Worm (Caenorhabditis elegans) whole organism, young adult: ENCODE results near the gene vha-6.
A peak's percentile ranks its signal among the peaks of the same experiment; 100 is the strongest.

ENCODE experiments used
- B0019.2 ChIP-seq: fragments of 200-800 bp; sonication (Bioruptor generic); conservative IDR thresholded peaks from 2 replicates; pipeline ENCODE4 v1.3.6; 2022; ENCODE audit warnings: missing genetic modification reagents, missing genetic modification characterization, missing compliant biosample characterization
- B0261.1 ChIP-seq: sonication (generic microtip); optimal IDR thresholded peaks from 2 replicates; lab custom pipeline; 2016; ENCODE audit warnings: mild to moderate bottlenecking, missing genetic modification characterization, moderate library complexity, missing compliant biosample characterization
- B0336.3 ChIP-seq: fragments of 200-800 bp; sonication (Bioruptor generic); IDR thresholded peaks from 2 replicates; pipeline ENCODE4 v1.3.6; 2022; ENCODE audit warnings: missing genetic modification characterization, missing compliant biosample characterization
- F23B12.7 ChIP-seq: sonication (generic microtip); optimal IDR thresholded peaks from 2 replicates; lab custom pipeline; 2017; ENCODE audit warnings: missing genetic modification characterization, mild to moderate bottlenecking, missing compliant biosample characterization, antibody characterized with exemption, moderate library complexity; ENCODE audit not compliant: insufficient read depth
- F37B4.10 ChIP-seq: fragments of 200-800 bp; sonication (Bioruptor generic); IDR thresholded peaks from 2 replicates; pipeline ENCODE4 v1.3.6; 2022; ENCODE audit warnings: missing genetic modification characterization, missing compliant biosample characterization
- F52B5.7 ChIP-seq: sonication (generic microtip); optimal IDR thresholded peaks from 2 replicates; lab custom pipeline; 2016; ENCODE audit warnings: mild to moderate bottlenecking, missing genetic modification characterization, missing compliant biosample characterization
- F55B11.4 ChIP-seq: sonication (generic microtip); optimal IDR thresholded peaks from 2 replicates; lab custom pipeline; 2016; ENCODE audit warnings: missing compliant biosample characterization, missing genetic modification characterization, borderline replicate concordance; ENCODE audit not compliant: insufficient read depth
- K11D2.4 ChIP-seq: fragments of 200-800 bp; sonication (Bioruptor generic); IDR thresholded peaks from 2 replicates; pipeline ENCODE4 v1.3.6; 2022; ENCODE audit warnings: missing genetic modification reagents, missing genetic modification characterization, missing compliant biosample characterization
- T26A5.8 ChIP-seq: sonication (generic microtip); optimal IDR thresholded peaks from 2 replicates; lab custom pipeline; 2016; ENCODE audit warnings: missing genetic modification characterization, missing compliant biosample characterization
- Y53F4B.3 ChIP-seq: fragments of 200-800 bp; sonication (Bioruptor generic); IDR thresholded peaks from 2 replicates; pipeline ENCODE4 v1.3.6; 2022; ENCODE audit warnings: missing genetic modification reagents, missing genetic modification characterization, missing compliant biosample characterization
- Y67H2A.10 ChIP-seq: fragments of 200-800 bp; sonication (Bioruptor generic); conservative IDR thresholded peaks from 2 replicates; pipeline ENCODE4 v1.3.6; 2022; ENCODE audit warnings: missing genetic modification reagents, missing genetic modification characterization, missing compliant biosample characterization
- Y79H2A.3 ChIP-seq: fragments of 200-800 bp; sonication (Bioruptor generic); conservative IDR thresholded peaks from 2 replicates; pipeline ENCODE4 v1.3.6; 2022; ENCODE audit warnings: missing genetic modification reagents, missing genetic modification characterization, missing compliant biosample characterization
- ZK185.1 ChIP-seq: sonication (generic microtip); optimal IDR thresholded peaks from 2 replicates; lab custom pipeline; 2016; ENCODE audit warnings: mild to moderate bottlenecking, missing genetic modification characterization, missing compliant biosample characterization; ENCODE audit not compliant: poor library complexity, severe bottlenecking
- ama-1 ChIP-seq, 3 experiments: fragments of 150-350 bp in 1 of 3; sonication (generic microtip) in 2 of 3; optimal IDR thresholded peaks; 2 replicates each; lab custom pipeline; 2014 to 2018; ENCODE audit warnings: missing biosample characterization in 2 of 3, missing genetic modification characterization in 2 of 3, missing genetic modification reagents in 2 of 3
- aptf-3 ChIP-seq: fragments of 200-800 bp; sonication (Bioruptor generic); IDR thresholded peaks from 2 replicates; pipeline ENCODE4 v1.3.6; 2022; ENCODE audit warnings: missing genetic modification characterization, missing compliant biosample characterization
- atf-7 ChIP-seq: sonication (generic microtip); optimal IDR thresholded peaks from 2 replicates; lab custom pipeline; 2017; ENCODE audit warnings: mild to moderate bottlenecking, missing genetic modification characterization, missing compliant biosample characterization
- attf-3 ChIP-seq: fragments of 200-800 bp; sonication (Bioruptor generic); conservative IDR thresholded peaks from 2 replicates; pipeline ENCODE4 v1.3.6; 2022; ENCODE audit warnings: missing genetic modification reagents, missing genetic modification characterization, missing compliant biosample characterization
- ceh-40 ChIP-seq: fragments of 200-800 bp; sonication (Bioruptor generic); IDR thresholded peaks from 2 replicates; pipeline ENCODE4 v1.3.6; 2022; ENCODE audit warnings: missing genetic modification characterization, missing compliant biosample characterization
- ceh-58 ChIP-seq: fragments of 200-800 bp; sonication (Bioruptor generic); IDR thresholded peaks from 2 replicates; pipeline ENCODE4 v1.3.6; 2022; ENCODE audit warnings: missing genetic modification characterization, missing compliant biosample characterization
- ceh-79 ChIP-seq: sonication (generic microtip); optimal IDR thresholded peaks from 2 replicates; lab custom pipeline; 2017; ENCODE audit warnings: mild to moderate bottlenecking, missing genetic modification characterization, missing compliant biosample characterization
- dpff-1 ChIP-seq: sonication (generic microtip); optimal IDR thresholded peaks from 2 replicates; lab custom pipeline; 2017; ENCODE audit warnings: mild to moderate bottlenecking, missing genetic modification characterization, missing compliant biosample characterization
- egl-18 ChIP-seq: fragments of 200-800 bp; sonication (Bioruptor generic); IDR thresholded peaks from 2 replicates; pipeline ENCODE4 v1.3.6; 2022; ENCODE audit warnings: missing genetic modification reagents, missing genetic modification characterization, missing compliant biosample characterization
- ekl-4 ChIP-seq: fragments of 200-800 bp; sonication (Bioruptor generic); IDR thresholded peaks from 2 replicates; pipeline ENCODE4 v1.3.6; 2022; ENCODE audit warnings: missing genetic modification reagents, missing genetic modification characterization, missing compliant biosample characterization
- gei-17 ChIP-seq: fragments of 200-800 bp; sonication (Bioruptor generic); optimal IDR thresholded peaks from 2 replicates; lab custom pipeline; 2018; ENCODE audit warnings: mild to moderate bottlenecking, missing genetic modification characterization, missing compliant biosample characterization
- him-1 ChIP-seq: sonication (generic microtip); optimal IDR thresholded peaks from 2 replicates; lab custom pipeline; 2016; ENCODE audit warnings: missing genotype, missing genetic modification reagents, missing genetic modification characterization, missing compliant biosample characterization
- hmg-1.2 ChIP-seq: fragments of 200-800 bp; sonication (Bioruptor generic); IDR thresholded peaks from 2 replicates; pipeline ENCODE4 v1.3.6; 2022; ENCODE audit warnings: missing genetic modification reagents, missing genetic modification characterization, missing compliant biosample characterization
- lir-1 ChIP-seq: fragments of 200-800 bp; sonication (Bioruptor generic); conservative IDR thresholded peaks from 2 replicates; pipeline ENCODE4 v1.3.6; 2022; ENCODE audit warnings: missing genetic modification reagents, missing genetic modification characterization, missing compliant biosample characterization
- mcd-1 ChIP-seq: fragments of 200-800 bp; sonication (Bioruptor generic); IDR thresholded peaks from 2 replicates; pipeline ENCODE4 v1.3.6; 2022; ENCODE audit warnings: missing genetic modification reagents, missing genetic modification characterization, missing compliant biosample characterization
- mes-4 ChIP-seq: sonication (generic microtip); optimal IDR thresholded peaks from 2 replicates; lab custom pipeline; 2016; ENCODE audit warnings: missing genotype, missing genetic modification characterization, missing compliant biosample characterization
- mxl-1 ChIP-seq: sonication (generic microtip); optimal IDR thresholded peaks from 2 replicates; lab custom pipeline; 2016; ENCODE audit warnings: missing genetic modification characterization, missing compliant biosample characterization
- nfya-1 ChIP-seq: sonication (generic microtip); optimal IDR thresholded peaks from 2 replicates; lab custom pipeline; 2017; ENCODE audit warnings: antibody characterized with exemption, missing compliant biosample characterization, missing genetic modification characterization, borderline replicate concordance; ENCODE audit not compliant: insufficient read depth
- nfya-2 ChIP-seq: fragments of 200-800 bp; sonication (Bioruptor generic); IDR thresholded peaks from 2 replicates; pipeline ENCODE4 v1.3.6; 2022; ENCODE audit warnings: missing genetic modification reagents, missing genetic modification characterization, missing compliant biosample characterization
- nhr-80 ChIP-seq: sonication (generic microtip); optimal IDR thresholded peaks from 2 replicates; lab custom pipeline; 2016; ENCODE audit warnings: missing genetic modification characterization, missing compliant biosample characterization
- pbrm-1 ChIP-seq: fragments of 200-800 bp; sonication (Bioruptor generic); IDR thresholded peaks from 2 replicates; pipeline ENCODE4 v1.3.6; 2022; ENCODE audit warnings: missing genetic modification reagents, missing genetic modification characterization, missing compliant biosample characterization
- pha-4 ChIP-seq: fragments of 150-350 bp; sonication (generic microtip); optimal IDR thresholded peaks from 2 replicates; lab custom pipeline; 2014; ENCODE audit warnings: missing biosample characterization, missing genetic modification reagents, missing genetic modification characterization
- snpc-1.3 ChIP-seq: sonication (generic microtip); optimal IDR thresholded peaks from 2 replicates; lab custom pipeline; 2017; ENCODE audit warnings: missing genetic modification characterization, mild to moderate bottlenecking, missing compliant biosample characterization, antibody characterized with exemption, moderate library complexity, missing genotype, missing genetic modification reagents; ENCODE audit not compliant: insufficient read depth
- tbp1 ChIP-seq: fragments of 200-800 bp; sonication (Bioruptor generic); optimal IDR thresholded peaks from 2 replicates; lab custom pipeline; 2018; ENCODE audit warnings: mild to moderate bottlenecking, missing genetic modification characterization, missing compliant biosample characterization
- unc-130 ChIP-seq: sonication (generic microtip); optimal IDR thresholded peaks from 2 replicates; lab custom pipeline; 2016; ENCODE audit warnings: missing genetic modification reagents, missing genetic modification characterization, missing compliant biosample characterization
- ztf-22 ChIP-seq: fragments of 200-800 bp; sonication (Bioruptor generic); optimal IDR thresholded peaks from 2 replicates; lab custom pipeline; 2018; ENCODE audit warnings: mild to moderate bottlenecking, missing genetic modification characterization, moderate library complexity, missing compliant biosample characterization
- ztf-25 ChIP-seq: fragments of 200-800 bp; sonication (Bioruptor generic); IDR thresholded peaks from 2 replicates; pipeline ENCODE4 v1.3.6; 2022; ENCODE audit warnings: missing genetic modification reagents, missing genetic modification characterization, missing compliant biosample characterization
- ztf-6 ChIP-seq: fragments of 200-800 bp; sonication (Bioruptor generic); IDR thresholded peaks from 2 replicates; pipeline ENCODE4 v1.3.6; 2022; ENCODE audit warnings: missing genetic modification reagents, missing genetic modification characterization, missing compliant biosample characterization

The vha-6 gene

DNA sequence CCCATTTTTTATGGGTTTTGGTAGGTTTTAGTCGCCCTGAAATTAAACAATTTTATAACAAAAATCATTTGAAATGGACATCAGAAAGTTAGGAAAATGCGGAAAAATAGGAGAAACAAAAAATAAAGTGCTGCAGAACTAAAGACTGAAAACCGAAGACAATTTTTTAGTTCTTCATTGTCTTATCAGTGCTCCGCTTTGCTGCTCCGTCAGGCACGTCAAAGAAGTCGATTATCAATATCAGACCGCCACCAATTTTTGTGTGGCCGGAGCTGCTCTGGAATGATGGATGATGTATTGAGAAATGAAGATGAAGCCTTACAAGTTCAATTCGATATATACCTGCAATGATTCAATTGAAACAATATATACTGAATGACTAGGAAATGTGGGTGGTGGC lies at the start of gene vha-6:
Gene vha-6 (minus strand): TSS at position 36 of the 400 bp plus-strand sequence.
- TF ChIP-seq attf-3 (GFP tag; lab: Robert Waterston, UW): no peak
- peak; percentile 96 for TF ChIP-seq nhr-80

DNA sequence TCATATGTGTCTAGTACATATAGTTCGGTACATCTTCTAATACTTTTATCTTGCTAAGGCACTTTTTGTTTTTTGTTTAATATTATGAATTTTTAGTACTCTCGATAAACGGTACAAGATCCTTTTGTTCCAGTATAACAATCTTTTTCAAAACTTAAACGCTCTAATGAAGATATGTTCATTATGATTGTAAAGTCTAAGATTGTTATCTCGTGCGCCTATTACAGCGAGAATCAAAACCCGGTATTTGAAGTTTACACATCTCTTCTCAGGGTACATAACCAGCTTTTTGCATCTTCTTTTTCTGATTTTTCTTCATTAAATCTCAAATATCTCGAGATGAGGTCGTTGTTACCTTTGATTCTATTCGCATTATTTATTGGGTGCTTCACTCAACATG lies 49.7 kb upstream of the vha-6 start, which contains the start of gene B0334.13:
Gene B0334.13 (plus strand): TSS at position 301 of the 400 bp plus-strand sequence.
- no peak for TF ChIP-seq mcd-1
- no peak for TF ChIP-seq aptf-3
- no peak for TF ChIP-seq ceh-79 (tag; lab: Kevin White, UChicago)
- TF ChIP-seq ekl-4 (GFP tag; lab: Robert Waterston, UW): no peak
- TF ChIP-seq ama-1 (optimal IDR thresholded peaks at IDR 0.05; lab: Kevin White, UChicago): no peak
- no peak for TF ChIP-seq ama-1 (GFP tag; optimal IDR thresholded peaks at IDR 0.05; lab: Kevin White, UChicago)
- no peak for TF ChIP-seq nfya-2
- TF ChIP-seq lir-1: no peak
- no peak for TF ChIP-seq gei-17 (GFP tag; lab: Kevin White, UChicago)
- TF ChIP-seq him-1 (tag; lab: Kevin White, UChicago): no peak
- TF ChIP-seq Y67H2A.10 (GFP tag; lab: Robert Waterston, UW): no peak
- TF ChIP-seq B0336.3 (GFP tag; lab: Robert Waterston, UW): no peak
- TF ChIP-seq nhr-80: no peak
- TF ChIP-seq nfya-1 (tag; lab: Kevin White, UChicago): no peak

DNA sequence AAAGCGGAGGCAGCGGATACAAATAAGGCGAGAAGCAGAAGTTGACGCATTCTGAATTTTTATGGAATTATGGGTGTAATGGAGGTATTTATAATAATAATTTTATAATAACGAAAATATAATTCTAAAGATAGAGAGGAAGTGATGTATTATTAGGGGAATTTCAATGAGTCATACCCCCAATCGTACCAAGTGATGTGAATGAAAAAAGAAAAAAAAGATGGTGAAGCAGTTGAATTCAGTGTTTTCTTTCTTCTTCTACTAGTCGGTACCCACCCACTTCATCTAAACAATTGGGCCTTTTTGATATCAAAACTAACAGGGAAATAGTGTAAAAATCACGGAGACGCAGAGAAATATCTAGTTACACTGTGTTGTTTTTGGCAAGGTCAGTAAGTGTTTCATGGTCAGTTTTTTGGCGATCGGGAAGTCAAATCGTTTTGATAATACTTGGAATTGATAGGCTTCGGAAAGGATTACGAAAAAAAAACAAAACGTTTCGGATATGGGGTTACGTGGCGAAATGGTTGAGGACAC lies 48.5 kb upstream of the vha-6 start, which contains the start of gene ttr-18:
Gene ttr-18 (minus strand): TSS at position 51 of the 537 bp plus-strand sequence.
- no peak for TF ChIP-seq ceh-40
- no peak for TF ChIP-seq atf-7
- no peak for TF ChIP-seq pbrm-1
- peak; percentile 47; the same call in 1 of the 2 replicates for TF ChIP-seq hmg-1.2
- no peak for TF ChIP-seq ekl-4 (GFP tag; lab: Robert Waterston, UW)

DNA sequence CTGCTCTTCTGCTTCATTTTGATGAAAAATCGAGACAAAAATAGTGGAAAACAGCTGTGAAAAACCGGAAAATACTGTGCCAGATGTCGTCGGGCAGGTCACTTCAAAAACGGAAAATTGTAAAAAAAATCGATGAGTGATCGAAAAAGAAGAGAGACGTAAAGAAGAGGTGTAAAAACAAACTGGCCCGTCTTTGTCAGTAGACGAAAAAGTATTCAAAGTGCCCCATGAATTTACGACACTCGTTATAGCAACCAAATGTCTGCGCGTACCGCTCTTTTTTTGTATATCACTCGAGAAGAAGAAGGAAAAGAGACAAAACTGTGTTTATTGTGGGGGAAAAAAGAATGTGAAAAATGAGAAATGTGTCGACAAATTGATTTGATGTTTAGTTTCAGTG lies 46.9 kb upstream of the vha-6 start, which contains the start of gene twk-5:
Gene twk-5 (minus strand): TSS at position 101 of the 400 bp plus-strand sequence.
- TF ChIP-seq F52B5.7 (tag; lab: Kevin White, UChicago) (no peak), egl-18 (GFP tag; lab: Robert Waterston, UW) (no peak), unc-130 (no peak), attf-3 (GFP tag; lab: Robert Waterston, UW) (no peak), ztf-22 (no peak), B0261.1 (tag; lab: Kevin White, UChicago) (no peak), snpc-1.3 (tag; lab: Kevin White, UChicago) (no peak), Y79H2A.3 (GFP tag; lab: Robert Waterston, UW) (no peak), dpff-1 (tag; lab: Kevin White, UChicago) (no peak)
- TF ChIP-seq, all 124 proteins: peak for 0

DNA sequence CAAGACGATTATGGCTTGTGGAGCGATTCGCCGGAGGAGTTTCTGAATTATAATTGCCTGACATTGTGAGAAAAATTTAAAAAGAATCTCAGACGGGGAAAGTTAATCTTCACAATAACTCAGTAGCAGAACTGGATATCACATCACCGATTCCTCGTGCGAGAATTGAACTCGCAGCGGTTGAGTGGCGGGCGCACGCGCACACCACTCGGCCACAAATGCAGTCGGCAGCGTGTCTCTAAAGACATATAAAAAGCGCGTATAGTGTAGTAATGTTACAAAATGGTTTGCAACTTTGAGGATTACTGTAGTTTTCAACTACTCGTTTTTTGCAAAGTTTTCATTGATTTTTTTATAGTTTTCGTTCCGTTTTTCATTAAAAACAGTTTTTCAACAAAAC lies 46.3 kb upstream of the vha-6 start:
- TF ChIP-seq mes-4 (tag; lab: Kevin White, UChicago) (peak; percentile 90), K11D2.4 (GFP tag; lab: Robert Waterston, UW) (peak; percentile 72), F23B12.7 (tag; lab: Kevin White, UChicago) (peak; percentile 89), Y79H2A.3 (GFP tag; lab: Robert Waterston, UW) (peak; percentile 61; the same call in 1 of the 2 replicates), pha-4 (no peak), Y53F4B.3 (GFP tag; lab: Robert Waterston, UW) (peak; percentile 83), ztf-6 (GFP tag; lab: Robert Waterston, UW) (peak; percentile 90), F55B11.4 (tag; lab: Kevin White, UChicago) (no peak), hmg-1.2 (peak; percentile 85), ZK185.1 (tag; lab: Kevin White, UChicago) (peak; percentile 95), T26A5.8 (tag; lab: Kevin White, UChicago) (peak; percentile 94), ceh-58 (GFP tag; lab: Robert Waterston, UW) (peak; percentile 87; the same call in 1 of the 2 replicates), mxl-1 (tag; lab: Kevin White, UChicago) (peak; percentile 98), tbp1 (GFP tag; lab: Kevin White, UChicago) (peak; percentile 100), ekl-4 (GFP tag; lab: Robert Waterston, UW) (peak; percentile 92), ztf-22 (peak; percentile 57), ztf-25 (peak; percentile 97), F37B4.10 (GFP tag; lab: Robert Waterston, UW) (0 out of 2 replicates have a peak, but pooled peaks have one; percentile 76), Y67H2A.10 (GFP tag; lab: Robert Waterston, UW) (0 out of 2 replicates have a peak, but pooled peaks have one; percentile 50), B0019.2 (GFP tag; lab: Robert Waterston, UW) (peak; percentile 72)
